Worm (Caenorhabditis elegans) whole organism, L3 larva: Measurements from ENCODE around the gene sra-37.

ENCODE experiments used
- R02D3.7 ChIP-seq: fragments of 150-350 bp; optimal IDR thresholded peaks from 2 replicates; lab custom pipeline; 2014; ENCODE audit warnings: missing biosample characterization, missing genetic modification characterization
- ZK546.5 ChIP-seq: sonication (generic microtip); optimal IDR thresholded peaks from 2 replicates; lab custom pipeline; 2017; ENCODE audit warnings: missing biosample characterization, missing genetic modification characterization
- ama-1 ChIP-seq: fragments of 150-350 bp; optimal IDR thresholded peaks from 2 replicates; lab custom pipeline; 2018
- ceh-28 ChIP-seq: fragments of 150-350 bp; optimal IDR thresholded peaks from 2 replicates; lab custom pipeline; 2014; ENCODE audit warnings: missing biosample characterization, missing genetic modification reagents, missing genetic modification characterization
- ceh-82 ChIP-seq: fragments of 150-350 bp; optimal IDR thresholded peaks from 2 replicates; lab custom pipeline; 2014; ENCODE audit warnings: missing biosample characterization, missing genetic modification characterization
- ceh-9 ChIP-seq: sonication (generic microtip); optimal IDR thresholded peaks from 2 replicates; lab custom pipeline; 2018; ENCODE audit warnings: missing biosample characterization, missing genetic modification characterization
- daf-12 ChIP-seq: fragments of 150-350 bp; optimal IDR thresholded peaks from 2 replicates; lab custom pipeline; 2014; ENCODE audit warnings: missing biosample characterization, missing genetic modification reagents, missing genetic modification characterization
- egl-5 ChIP-seq: fragments of 150-350 bp; optimal IDR thresholded peaks from 2 replicates; lab custom pipeline; 2017; ENCODE audit warnings: missing biosample characterization, missing genetic modification reagents, missing genetic modification characterization, inconsistent platforms
- elt-1 ChIP-seq: fragments of 150-350 bp; optimal IDR thresholded peaks from 2 replicates; lab custom pipeline; 2014; ENCODE audit warnings: missing biosample characterization, missing genetic modification characterization
- elt-2 ChIP-seq: sonication (generic microtip); optimal IDR thresholded peaks from 2 replicates; lab custom pipeline; 2016; ENCODE audit warnings: missing genetic modification reagents, mild to moderate bottlenecking, missing genetic modification characterization, missing compliant biosample characterization
- fkh-10 ChIP-seq: sonication (generic microtip); optimal IDR thresholded peaks from 2 replicates; lab custom pipeline; 2017; ENCODE audit warnings: missing biosample characterization, missing genetic modification reagents, missing genetic modification characterization
- fos-1 ChIP-seq: fragments of 150-350 bp; optimal IDR thresholded peaks from 2 replicates; lab custom pipeline; 2014; ENCODE audit warnings: missing biosample characterization, missing genetic modification characterization
- hmg-11 ChIP-seq: sonication (generic microtip); optimal IDR thresholded peaks from 2 replicates; lab custom pipeline; 2016; ENCODE audit warnings: missing genetic modification characterization, missing compliant biosample characterization
- lin-39 ChIP-seq: fragments of 150-350 bp; optimal IDR thresholded peaks from 2 replicates; lab custom pipeline; 2018; ENCODE audit warnings: missing biosample characterization, missing genetic modification reagents, missing genetic modification characterization
- nfya-1 ChIP-seq: sonication (generic microtip); optimal IDR thresholded peaks from 2 replicates; lab custom pipeline; 2017; ENCODE audit warnings: missing genetic modification characterization, mild to moderate bottlenecking, missing compliant biosample characterization, antibody characterized with exemption, moderate library complexity; ENCODE audit not compliant: insufficient read depth
- nhr-11 ChIP-seq: fragments of 150-350 bp; optimal IDR thresholded peaks from 2 replicates; lab custom pipeline; 2014; ENCODE audit warnings: missing biosample characterization, missing genetic modification characterization
- nhr-23 ChIP-seq: fragments of 150-350 bp; optimal IDR thresholded peaks from 2 replicates; lab custom pipeline; 2014; ENCODE audit warnings: missing biosample characterization, missing genetic modification reagents, missing genetic modification characterization
- nhr-28 ChIP-seq: fragments of 150-350 bp; optimal IDR thresholded peaks from 2 replicates; lab custom pipeline; 2014; ENCODE audit warnings: missing biosample characterization, missing genetic modification characterization
- nhr-43 ChIP-seq: sonication (generic microtip); optimal IDR thresholded peaks from 2 replicates; lab custom pipeline; 2016; ENCODE audit warnings: mild to moderate bottlenecking, missing genetic modification characterization, missing compliant biosample characterization; ENCODE audit not compliant: poor library complexity, severe bottlenecking
- nhr-76 ChIP-seq: fragments of 150-350 bp; sonication (generic microtip); optimal IDR thresholded peaks from 5 replicates; lab custom pipeline; 2014; ENCODE audit warnings: missing biosample characterization, missing genetic modification characterization
- nhr-77 ChIP-seq: fragments of 150-350 bp; optimal IDR thresholded peaks from 2 replicates; lab custom pipeline; 2014; ENCODE audit warnings: missing biosample characterization, missing genetic modification characterization
- pqm-1 ChIP-seq: fragments of 150-350 bp; optimal IDR thresholded peaks from 2 replicates; lab custom pipeline; 2017; ENCODE audit warnings: missing biosample characterization, missing genetic modification characterization, inconsistent platforms
- sea-2 ChIP-seq: fragments of 150-350 bp; sonication (generic microtip); optimal IDR thresholded peaks from 4 replicates; lab custom pipeline; 2014; ENCODE audit warnings: missing biosample characterization, missing genetic modification reagents, missing genetic modification characterization
- snpc-4 ChIP-seq: fragments of 150-350 bp; optimal IDR thresholded peaks from 2 replicates; lab custom pipeline; 2014; ENCODE audit warnings: missing biosample characterization, missing genetic modification characterization
- tbx-2 ChIP-seq: sonication (generic microtip); optimal IDR thresholded peaks from 2 replicates; lab custom pipeline; 2016; ENCODE audit warnings: mild to moderate bottlenecking, missing genetic modification characterization, missing compliant biosample characterization
- unc-39 ChIP-seq: sonication (generic microtip); optimal IDR thresholded peaks from 4 replicates; lab custom pipeline; 2017; ENCODE audit warnings: missing biosample characterization, missing genetic modification characterization
- zag-1 ChIP-seq: fragments of 150-350 bp; optimal IDR thresholded peaks from 2 replicates; lab custom pipeline; 2014; ENCODE audit warnings: missing biosample characterization, missing genetic modification characterization
- ztf-11 ChIP-seq: fragments of 150-350 bp; optimal IDR thresholded peaks from 2 replicates; lab custom pipeline; 2014; ENCODE audit warnings: missing biosample characterization, missing genetic modification characterization
- ztf-4 ChIP-seq: fragments of 150-350 bp; optimal IDR thresholded peaks from 2 replicates; lab custom pipeline; 2014; ENCODE audit warnings: missing biosample characterization, missing genetic modification characterization

The sra-37 gene

ce11 chrX:13858693-13859092, 34.5 kb downstream of the sra-37 start, which contains the start of gene M03B6.4:
Gene M03B6.4 (plus strand): TSS chrX:13858841.
- no peak for TF ChIP-seq elt-1
- no peak for TF ChIP-seq elt-2
- TF ChIP-seq ZK546.5 (tag; lab: Kevin White, UChicago) = no peak
- no peak for TF ChIP-seq nhr-76 (tag; lab: Kevin White, UChicago)
- no peak for TF ChIP-seq ceh-82 (tag; lab: Kevin White, UChicago)
- TF ChIP-seq nhr-28 (tag; lab: Kevin White, UChicago) = no peak
- no peak for TF ChIP-seq fos-1 (tag; lab: Kevin White, UChicago)
- TF ChIP-seq egl-5 (tag; lab: Kevin White, UChicago) = no peak
- no peak for TF ChIP-seq ceh-9 (tag; lab: Kevin White, UChicago)
- TF ChIP-seq ama-1 = no peak

- TF ChIP-seq fos-1 (tag; lab: Kevin White, UChicago) (no peak), daf-12 (tag; lab: Kevin White, UChicago) (no peak), zag-1 (tag; lab: Kevin White, UChicago) (no peak), tbx-2 (no peak), ceh-28 (tag; lab: Kevin White, UChicago) (no peak), elt-2 (no peak), R02D3.7 (no peak)
- TF ChIP-seq, all 47 proteins: peak for 0
Observed at ce11 chrX:13855928-13856327, 37.2 kb downstream of the sra-37 start.

- no peak for TF ChIP-seq nhr-28 (tag; lab: Kevin White, UChicago)
- TF ChIP-seq daf-12 (tag; lab: Kevin White, UChicago) = no peak
- no peak for TF ChIP-seq hmg-11 (tag; lab: Kevin White, UChicago)
- TF ChIP-seq elt-2 = no peak
- no peak for TF ChIP-seq nhr-11 (tag; lab: Kevin White, UChicago)
- TF ChIP-seq nhr-23 = no peak
- no peak for TF ChIP-seq R02D3.7
- no peak for TF ChIP-seq tbx-2
- TF ChIP-seq ceh-82 (tag; lab: Kevin White, UChicago) = no peak
- no peak for TF ChIP-seq nhr-77
- TF ChIP-seq fkh-10 (GFP tag; lab: Kevin White, UChicago) = no peak
- no peak for TF ChIP-seq nhr-43
- TF ChIP-seq ztf-4 (tag; lab: Kevin White, UChicago) = no peak
- TF ChIP-seq lin-39 (tag; lab: Kevin White, UChicago) = no peak
- TF ChIP-seq sea-2 = no peak
Observed at ce11 chrX:13852606-13853005, 40.5 kb downstream of the sra-37 start, which contains the start of gene mct-3. Gene mct-3 (plus strand): TSS chrX:13852906.

DNA sequence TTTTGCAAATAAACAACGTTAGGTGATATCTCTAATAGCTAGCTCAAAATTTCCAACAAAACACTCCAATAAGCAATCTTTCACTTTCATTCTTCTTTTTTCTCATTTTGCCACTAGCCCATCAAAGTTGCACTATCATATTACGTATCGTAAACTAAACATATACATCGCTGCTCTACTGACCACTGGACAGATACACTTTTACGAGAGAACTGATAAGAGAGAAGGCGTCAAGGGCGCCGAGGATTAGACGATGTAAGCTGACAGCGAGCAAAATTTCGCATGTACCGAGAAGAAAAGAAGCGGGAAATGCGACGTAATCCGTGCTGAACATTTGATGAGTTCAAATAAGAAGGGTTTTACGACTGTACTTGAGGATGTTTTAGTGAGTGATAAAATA, 41.6 kb downstream of the sra-37 start:
- TF ChIP-seq ztf-11 = no peak
- peak; percentile 24 for TF ChIP-seq elt-2
- peak; percentile 37 for TF ChIP-seq egl-5 (tag; lab: Kevin White, UChicago)
- no peak for TF ChIP-seq ceh-28 (tag; lab: Kevin White, UChicago)
- TF ChIP-seq pqm-1 (tag; lab: Kevin White, UChicago) = peak; percentile 31

- TF ChIP-seq elt-2 = peak; percentile 51
- no peak for TF ChIP-seq unc-39
Observed at ce11 chrX:13850359-13850758, 42.8 kb downstream of the sra-37 start.

DNA sequence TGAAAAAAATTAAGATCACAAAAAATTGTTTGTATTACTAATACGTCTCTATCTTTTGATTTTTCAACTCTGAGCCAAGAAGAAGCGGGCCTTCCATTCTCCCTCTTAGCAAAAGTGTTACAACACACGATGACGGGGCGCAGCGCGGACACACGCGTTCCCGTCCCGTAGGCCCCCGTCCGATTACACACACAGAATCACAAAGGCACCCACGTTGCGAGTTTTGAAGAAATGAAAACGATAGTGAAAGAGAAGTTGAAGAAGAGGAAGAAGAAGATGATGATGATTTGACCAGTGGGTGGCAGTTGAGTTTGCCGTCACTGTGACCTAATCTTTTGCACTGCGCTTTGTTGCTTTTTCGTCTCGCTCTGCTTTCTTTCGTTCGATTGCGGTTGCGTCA, 47.1 kb downstream of the sra-37 start:
- no peak for TF ChIP-seq daf-12 (tag; lab: Kevin White, UChicago)
- TF ChIP-seq lin-39 (tag; lab: Kevin White, UChicago) = peak; percentile 1
- TF ChIP-seq hmg-11 (tag; lab: Kevin White, UChicago) = no peak

- no peak for TF ChIP-seq elt-1
- no peak for TF ChIP-seq snpc-4 (tag; lab: Kevin White, UChicago)
- TF ChIP-seq sea-2 = no peak
- no peak for TF ChIP-seq lin-39 (tag; lab: Kevin White, UChicago)
Observed at ce11 chrX:13843676-13844075, 49.5 kb downstream of the sra-37 start, which contains the start of gene M03B6.5. Gene M03B6.5 (plus strand): TSS chrX:13843976.

DNA sequence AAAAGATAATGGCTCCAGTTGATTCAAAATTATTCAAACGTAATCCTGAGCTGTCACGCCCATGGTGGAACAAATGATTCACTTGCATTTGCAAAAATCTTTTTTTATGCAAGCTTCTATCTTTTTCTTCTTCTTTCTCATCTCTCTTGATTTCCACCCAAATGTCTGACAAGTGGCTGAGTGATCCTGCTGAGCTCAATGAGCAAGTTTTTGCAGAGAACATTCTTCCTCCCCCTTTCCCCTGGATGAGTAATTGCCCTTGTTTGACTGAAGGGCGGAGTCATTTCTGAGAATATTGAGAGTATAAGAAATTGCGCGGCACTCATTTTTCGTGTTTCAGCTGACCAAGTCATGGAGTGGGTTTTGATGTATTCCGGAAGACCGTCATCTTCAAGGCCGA, 51.9 kb downstream of the sra-37 start, which contains the start of gene M03B6.1:
TSS of gene M03B6.1 (plus strand) at position 334 of the 400 bp plus-strand sequence.
- TF ChIP-seq nfya-1 (no peak), lin-39 (tag; lab: Kevin White, UChicago) (peak; percentile 5), tbx-2 (peak; percentile 42)
